Worm (Caenorhabditis elegans) whole organism, L4/young adult: Measurements from ENCODE around the gene F10G7.9.

Experiments used
- dao-5 ChIP-seq: sonication (generic microtip); optimal IDR thresholded peaks from 2 replicates; lab custom pipeline; 2016; ENCODE audit warnings: missing genotype, missing genetic modification characterization, moderate library complexity, missing compliant biosample characterization
- him-1 ChIP-seq: sonication (generic microtip); optimal IDR thresholded peaks from 2 replicates; lab custom pipeline; 2016; ENCODE audit warnings: missing genotype, missing genetic modification reagents, missing genetic modification characterization, missing compliant biosample characterization

- TF ChIP-seq him-1 (no peak), dao-5 (no peak)
Observed at ce11 chrII:4683693-4684092, 22.6 kb downstream of the F10G7.9 start, which contains the start of gene sre-40.
